Worm (Caenorhabditis elegans) whole organism, late embryonic: ENCODE results near the gene nhr-91.

Source experiments
- C08G9.2 ChIP-seq: sonication (generic microtip); optimal IDR thresholded peaks from 2 replicates; lab custom pipeline; 2016; ENCODE audit warnings: mild to moderate bottlenecking, missing genetic modification characterization, moderate library complexity, missing compliant biosample characterization
- ceh-30 ChIP-seq: fragments of 150-350 bp; optimal IDR thresholded peaks from 2 replicates; lab custom pipeline; 2014; ENCODE audit warnings: missing biosample characterization, missing genetic modification characterization
- ets-4 ChIP-seq: sonication (generic microtip); optimal IDR thresholded peaks from 2 replicates; lab custom pipeline; 2016; ENCODE audit warnings: missing genetic modification characterization, missing compliant biosample characterization
- hlh-6 ChIP-seq: sonication (generic microtip); optimal IDR thresholded peaks from 2 replicates; lab custom pipeline; 2016; ENCODE audit warnings: missing genotype, missing genetic modification characterization, missing compliant biosample characterization
- nfya-1 ChIP-seq: sonication (generic microtip); optimal IDR thresholded peaks from 2 replicates; lab custom pipeline; 2017; ENCODE audit warnings: missing genetic modification characterization, mild to moderate bottlenecking, missing compliant biosample characterization, antibody characterized with exemption, moderate library complexity
- zip-5 ChIP-seq: sonication (generic microtip); optimal IDR thresholded peaks from 2 replicates; lab custom pipeline; 2016; ENCODE audit warnings: missing genetic modification characterization, missing compliant biosample characterization

DNA sequence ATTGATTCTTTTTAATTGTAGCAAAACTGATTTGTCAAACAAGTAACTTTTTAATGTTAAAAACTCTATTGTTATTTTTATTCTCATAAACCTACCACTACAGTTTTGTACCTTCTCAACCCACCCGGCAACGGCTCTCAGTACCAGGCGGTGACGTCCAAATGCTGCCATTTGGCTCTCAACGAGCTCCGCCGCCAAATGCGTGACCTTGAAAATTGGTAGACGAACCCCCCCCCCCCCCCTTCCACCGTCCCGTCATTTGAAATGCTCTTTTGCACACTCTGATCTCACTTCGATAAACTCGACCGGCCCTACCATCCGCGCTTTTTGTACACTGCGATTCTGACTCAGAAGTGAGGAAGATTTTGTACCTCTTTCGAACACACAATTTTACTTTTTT, 484 bp upstream of the nhr-91 start:
- TF ChIP-seq hlh-6 (tag; lab: Kevin White, UChicago) (no peak), ets-4 (tag; lab: Kevin White, UChicago) (no peak), ceh-30 (tag; lab: Kevin White, UChicago) (no peak), C08G9.2 (tag; lab: Kevin White, UChicago) (no peak), zip-5 (tag; lab: Kevin White, UChicago) (no peak), nfya-1 (tag; lab: Kevin White, UChicago) (no peak)
